Worm (Caenorhabditis elegans) whole organism, L4 larva: ENCODE results near the gene F10E7.9.

ENCODE experiments used
- F10B5.3 ChIP-seq: sonication (generic microtip); optimal IDR thresholded peaks from 2 replicates; lab custom pipeline; 2016; ENCODE audit warnings: mild to moderate bottlenecking, missing genetic modification characterization, missing compliant biosample characterization
- F44E2.7 ChIP-seq: fragments of 200-800 bp; sonication (Bioruptor generic); IDR thresholded peaks from 2 replicates; pipeline ENCODE4 v2.1.2; 2022; ENCODE audit warnings: missing genetic modification characterization, missing compliant biosample characterization
- T20F7.1 ChIP-seq: fragments of 200-800 bp; sonication (Bioruptor generic); optimal IDR thresholded peaks from 2 replicates; lab custom pipeline; 2018; ENCODE audit warnings: mild to moderate bottlenecking, missing genetic modification characterization, missing compliant biosample characterization
- T26A8.4 ChIP-seq: fragments of 200-800 bp; sonication (Bioruptor generic); IDR thresholded peaks from 2 replicates; pipeline ENCODE4 v1.3.6; 2022; ENCODE audit warnings: missing genetic modification characterization, missing compliant biosample characterization
- Y48G9A.11 ChIP-seq: fragments of 200-800 bp; sonication (Bioruptor generic); IDR thresholded peaks from 2 replicates; pipeline ENCODE4 v1.3.6; 2022; ENCODE audit warnings: missing genetic modification reagents, missing genetic modification characterization, missing compliant biosample characterization
- Y75B8A.6 ChIP-seq: fragments of 200-800 bp; sonication (Bioruptor generic); IDR thresholded peaks from 2 replicates; pipeline ENCODE4 v1.3.6; 2022; ENCODE audit warnings: missing genetic modification reagents, missing genetic modification characterization, missing compliant biosample characterization
- aha-1 ChIP-seq: fragments of 150-350 bp; peaks from one replicate; lab custom pipeline; 2014; ENCODE audit warnings: missing biosample characterization, missing genetic modification characterization
- attf-4 ChIP-seq: sonication (generic microtip); optimal IDR thresholded peaks from 3 replicates; lab custom pipeline; 2017; ENCODE audit warnings: missing biosample characterization, missing genetic modification characterization
- ceh-44 ChIP-seq: fragments of 200-800 bp; sonication (Bioruptor generic); IDR thresholded peaks from 2 replicates; pipeline ENCODE4 v1.3.6; 2022; ENCODE audit warnings: missing genetic modification reagents, missing genetic modification characterization, missing compliant biosample characterization
- ces-1 ChIP-seq: fragments of 150-350 bp; sonication (generic microtip); optimal IDR thresholded peaks from 4 replicates; lab custom pipeline; 2014; ENCODE audit warnings: missing biosample characterization, missing genetic modification reagents, missing genetic modification characterization
- cey-2 ChIP-seq: sonication (generic microtip); optimal IDR thresholded peaks from 3 replicates; lab custom pipeline; 2017; ENCODE audit warnings: missing genetic modification characterization, mild to moderate bottlenecking, missing compliant biosample characterization, antibody characterized with exemption, borderline replicate concordance; ENCODE audit not compliant: insufficient read depth
- daf-12 ChIP-seq: fragments of 150-350 bp; optimal IDR thresholded peaks from 2 replicates; lab custom pipeline; 2014; ENCODE audit warnings: missing biosample characterization, missing genetic modification reagents, missing genetic modification characterization
- dmd-8 ChIP-seq: fragments of 200-800 bp; sonication (Bioruptor generic); IDR thresholded peaks from 2 replicates; pipeline ENCODE4 v1.3.6; 2022; ENCODE audit warnings: missing genetic modification characterization, missing compliant biosample characterization
- dpl-1 ChIP-seq: fragments of 150-350 bp; optimal IDR thresholded peaks from 2 replicates; lab custom pipeline; 2014; ENCODE audit warnings: missing biosample characterization, missing genetic modification reagents, missing genetic modification characterization
- fkh-10 ChIP-seq: fragments of 150-350 bp; optimal IDR thresholded peaks from 2 replicates; lab custom pipeline; 2014; ENCODE audit warnings: missing biosample characterization, missing genetic modification reagents, missing genetic modification characterization
- gei-8 ChIP-seq: fragments of 200-800 bp; sonication (Bioruptor generic); optimal IDR thresholded peaks from 2 replicates; lab custom pipeline; 2018; ENCODE audit warnings: mild to moderate bottlenecking, missing genetic modification characterization, missing compliant biosample characterization
- jun-1 ChIP-seq: fragments of 150-350 bp; optimal IDR thresholded peaks from 2 replicates; lab custom pipeline; 2014; ENCODE audit warnings: missing biosample characterization, missing genetic modification reagents, missing genetic modification characterization
- lin-1 ChIP-seq: fragments of 200-800 bp; sonication (Bioruptor generic); IDR thresholded peaks from 2 replicates; pipeline ENCODE4 v1.3.6; 2022; ENCODE audit warnings: missing genetic modification reagents, missing genetic modification characterization, missing compliant biosample characterization
- lin-13 ChIP-seq: fragments of 150-350 bp; optimal IDR thresholded peaks from 2 replicates; lab custom pipeline; 2014; ENCODE audit warnings: missing biosample characterization, missing genetic modification reagents, missing genetic modification characterization
- lin-29 ChIP-seq: fragments of 200-800 bp; sonication (Bioruptor generic); IDR thresholded peaks from 2 replicates; pipeline ENCODE4 v1.3.6; 2022; ENCODE audit warnings: missing genetic modification reagents, missing genetic modification characterization, missing compliant biosample characterization
- lin-38 ChIP-seq: fragments of 200-800 bp; sonication (Bioruptor generic); IDR thresholded peaks from 2 replicates; pipeline ENCODE4 v1.3.6; 2022; ENCODE audit warnings: missing genetic modification reagents, missing genetic modification characterization, missing compliant biosample characterization
- lin-39 ChIP-seq: fragments of 150-350 bp; optimal IDR thresholded peaks from 2 replicates; lab custom pipeline; 2014; ENCODE audit warnings: missing biosample characterization, missing genetic modification reagents, missing genetic modification characterization
- lir-3 ChIP-seq: sonication (generic microtip); optimal IDR thresholded peaks from 2 replicates; lab custom pipeline; 2016; ENCODE audit warnings: mild to moderate bottlenecking, missing genetic modification characterization, missing compliant biosample characterization
- madf-5 ChIP-seq, 2 experiments: fragments of 200-800 bp; sonication (Bioruptor generic); IDR thresholded peaks; 2 replicates each; pipeline ENCODE4 v1.3.6; 2022; ENCODE audit warnings: missing compliant biosample characterization in 2 of 2, missing genetic modification characterization in 2 of 2
- madf-9 ChIP-seq: fragments of 200-800 bp; sonication (Bioruptor generic); conservative IDR thresholded peaks from 2 replicates; pipeline ENCODE4 v1.3.6; 2022; ENCODE audit warnings: missing genetic modification reagents, missing genetic modification characterization, missing compliant biosample characterization
- mdt-29 ChIP-seq: fragments of 200-800 bp; sonication (Bioruptor generic); IDR thresholded peaks from 2 replicates; pipeline ENCODE4 v1.3.6; 2022; ENCODE audit warnings: missing genetic modification reagents, missing genetic modification characterization, missing compliant biosample characterization
- mep-1 ChIP-seq: fragments of 150-350 bp; sonication (generic microtip); optimal IDR thresholded peaks from 3 replicates; lab custom pipeline; 2014; ENCODE audit warnings: missing biosample characterization, missing genetic modification characterization
- mes-2 ChIP-seq: sonication (generic microtip); optimal IDR thresholded peaks from 2 replicates; lab custom pipeline; 2016; ENCODE audit warnings: missing genotype, mild to moderate bottlenecking, missing genetic modification characterization, missing compliant biosample characterization; ENCODE audit not compliant: poor library complexity, severe bottlenecking
- mxl-3 ChIP-seq: fragments of 200-800 bp; sonication (Bioruptor generic); optimal IDR thresholded peaks from 2 replicates; lab custom pipeline; 2018; ENCODE audit warnings: mild to moderate bottlenecking, missing genetic modification characterization, missing compliant biosample characterization
- nhr-10 ChIP-seq: fragments of 150-350 bp; optimal IDR thresholded peaks from 2 replicates; lab custom pipeline; 2014; ENCODE audit warnings: missing biosample characterization, missing genetic modification characterization
- nhr-11 ChIP-seq: fragments of 150-350 bp; optimal IDR thresholded peaks from 2 replicates; lab custom pipeline; 2014; ENCODE audit warnings: missing biosample characterization, missing genetic modification characterization
- nhr-25 ChIP-seq: sonication (generic microtip); optimal IDR thresholded peaks from 2 replicates; lab custom pipeline; 2017; ENCODE audit warnings: missing genetic modification characterization, mild to moderate bottlenecking, missing compliant biosample characterization, antibody characterized with exemption, moderate library complexity, borderline replicate concordance; ENCODE audit not compliant: insufficient read depth
- nhr-42 ChIP-seq: fragments of 200-800 bp; sonication (Bioruptor generic); IDR thresholded peaks from 2 replicates; pipeline ENCODE4 v1.3.6; 2022; ENCODE audit warnings: missing genetic modification characterization, missing compliant biosample characterization
- nhr-77 ChIP-seq: fragments of 150-350 bp; optimal IDR thresholded peaks from 2 replicates; lab custom pipeline; 2014; ENCODE audit warnings: missing biosample characterization, missing genetic modification characterization
- pqm-1 ChIP-seq: sonication (generic microtip); optimal IDR thresholded peaks from 2 replicates; lab custom pipeline; 2017; ENCODE audit warnings: missing biosample characterization, missing genetic modification characterization
- rbr-2 ChIP-seq: sonication (generic microtip); optimal IDR thresholded peaks from 2 replicates; lab custom pipeline; 2016; ENCODE audit warnings: missing genotype, missing genetic modification characterization, missing compliant biosample characterization
- saeg-2 ChIP-seq: fragments of 200-800 bp; sonication (Bioruptor generic); IDR thresholded peaks from 2 replicates; pipeline ENCODE4 v1.3.6; 2022; ENCODE audit warnings: missing genetic modification reagents, missing genetic modification characterization, missing compliant biosample characterization
- set-16 ChIP-seq: fragments of 200-800 bp; sonication (Bioruptor generic); IDR thresholded peaks from 2 replicates; pipeline ENCODE4 v1.3.6; 2022; ENCODE audit warnings: missing genetic modification reagents, missing genetic modification characterization, missing compliant biosample characterization
- skn-1 ChIP-seq: fragments of 150-350 bp; optimal IDR thresholded peaks from 2 replicates; lab custom pipeline; 2014; ENCODE audit warnings: missing biosample characterization, missing genetic modification characterization
- snpc-1.2 ChIP-seq: fragments of 200-800 bp; sonication (Bioruptor generic); IDR thresholded peaks from 2 replicates; pipeline ENCODE4 v1.3.6; 2022; ENCODE audit warnings: missing genetic modification reagents, missing genetic modification characterization, missing compliant biosample characterization
- snpc-4 ChIP-seq: fragments of 150-350 bp; optimal IDR thresholded peaks from 2 replicates; lab custom pipeline; 2014; ENCODE audit warnings: missing biosample characterization, missing genetic modification characterization
- spr-1 ChIP-seq: sonication (generic microtip); optimal IDR thresholded peaks from 2 replicates; lab custom pipeline; 2016; ENCODE audit warnings: mild to moderate bottlenecking, missing genetic modification characterization, missing compliant biosample characterization
- spr-3 ChIP-seq: fragments of 200-800 bp; sonication (Bioruptor generic); optimal IDR thresholded peaks from 2 replicates; lab custom pipeline; 2018; ENCODE audit warnings: mild to moderate bottlenecking, missing genetic modification characterization, missing compliant biosample characterization
- tra-1 ChIP-seq: fragments of 200-800 bp; sonication (Bioruptor generic); IDR thresholded peaks from 2 replicates; pipeline ENCODE4 v1.3.6; 2022; ENCODE audit warnings: missing genetic modification reagents, missing genetic modification characterization, missing compliant biosample characterization
- unc-39 ChIP-seq: sonication (generic microtip); optimal IDR thresholded peaks from 2 replicates; lab custom pipeline; 2017; ENCODE audit warnings: missing biosample characterization, missing genetic modification characterization
- unc-62 ChIP-seq, 3 experiments: fragments of 150-350 bp in 1 of 3; sonication (generic microtip); optimal IDR thresholded peaks in 2 of 3; peaks in 1 of 3; 1 replicate in 1 of 3; 2 replicates in 2 of 3; lab custom pipeline; 2014 to 2017; ENCODE audit warnings: missing biosample characterization in 3 of 3, missing genetic modification characterization in 3 of 3, missing genetic modification reagents in 3 of 3, missing genotype in 1 of 3
- vab-7 ChIP-seq: fragments of 200-800 bp; sonication (Bioruptor generic); IDR thresholded peaks from 2 replicates; pipeline ENCODE4 v1.3.6; 2022; ENCODE audit warnings: missing genetic modification reagents, missing genetic modification characterization, missing compliant biosample characterization
- zag-1 ChIP-seq: fragments of 150-350 bp; optimal IDR thresholded peaks from 2 replicates; lab custom pipeline; 2014; ENCODE audit warnings: missing biosample characterization, missing genetic modification characterization
- zfp-2 ChIP-seq: sonication (generic microtip); optimal IDR thresholded peaks from 2 replicates; lab custom pipeline; 2016; ENCODE audit warnings: mild to moderate bottlenecking, missing genetic modification characterization, missing compliant biosample characterization

Gene F10E7.9

ce11 chrII:7151969-7152631 is 42.2 kb upstream of the F10E7.9 start, which contains the start of gene fust-1 (continued):
- TF ChIP-seq madf-5 (GFP tag; IDR thresholded peaks at IDR 0.05; lab: Robert Waterston, UW), result no peak
- no peak for TF ChIP-seq lin-39 (tag; lab: Kevin White, UChicago)
- TF ChIP-seq fkh-10 (GFP tag; lab: Kevin White, UChicago), result peak; percentile 82
- TF ChIP-seq skn-1 (tag; lab: Kevin White, UChicago), result peak; percentile 87
- peak; percentile 85 for TF ChIP-seq nhr-77 (tag; lab: Kevin White, UChicago)
- TF ChIP-seq lin-13 (GFP tag; lab: Kevin White, UChicago), result peak; percentile 94
- peak; percentile 59 for TF ChIP-seq ces-1
- TF ChIP-seq unc-62 (GFP tag; optimal IDR thresholded peaks at IDR 0.05 in 1 of 2; lab: Kevin White, UChicago), result peak in 1 of 2 experiments; percentile 90
- TF ChIP-seq unc-62 (tag; optimal IDR thresholded peaks at IDR 0.05; lab: Kevin White, UChicago), result no peak
- no peak for TF ChIP-seq attf-4 (tag; lab: Kevin White, UChicago)
- peak; percentile 13 for TF ChIP-seq pqm-1 (tag; lab: Kevin White, UChicago)
- peak; percentile 96 for TF ChIP-seq mes-2
- peak; percentile 98 for TF ChIP-seq aha-1 (tag; lab: Kevin White, UChicago)
- peak; percentile 95 for TF ChIP-seq T26A8.4 (GFP tag; lab: Robert Waterston, UW)
- TF ChIP-seq zag-1 (tag; lab: Kevin White, UChicago), result peak; percentile 72
- no peak for TF ChIP-seq dmd-8 (GFP tag; lab: Robert Waterston, UW)
- peak; percentile 93 for TF ChIP-seq nhr-42 (GFP tag; lab: Robert Waterston, UW)
- TF ChIP-seq F44E2.7 (GFP tag; lab: Robert Waterston, UW), result peak; percentile 67; the same call in 1 of the 2 replicates
- peak; percentile 84 for TF ChIP-seq lin-29 (GFP tag; lab: Robert Waterston, UW)
- 0 out of 2 replicates have a peak, but pooled peaks have one; percentile 40 for TF ChIP-seq ceh-44 (GFP tag; lab: Robert Waterston, UW)
- peak; percentile 93 for TF ChIP-seq spr-1 (tag; lab: Kevin White, UChicago)
- peak; percentile 65 for TF ChIP-seq zfp-2 (tag; lab: Kevin White, UChicago)
- peak; percentile 96 for TF ChIP-seq rbr-2 (tag; lab: Kevin White, UChicago)
- TF ChIP-seq set-16, result no peak; the same call in 1 of the 2 replicates
- no peak for TF ChIP-seq snpc-4 (tag; lab: Kevin White, UChicago)
- peak; percentile 81 for TF ChIP-seq spr-3
- TF ChIP-seq saeg-2 (GFP tag; lab: Robert Waterston, UW), result peak; percentile 87
- peak; percentile 76 for TF ChIP-seq cey-2 (tag; lab: Kevin White, UChicago)
- TF ChIP-seq lin-38 (GFP tag; lab: Robert Waterston, UW), result peak; percentile 96
- peak; percentile 38 for TF ChIP-seq lir-3 (tag; lab: Kevin White, UChicago)
- peak; percentile 90 for TF ChIP-seq dpl-1
- peak; percentile 91 for TF ChIP-seq tra-1 (GFP tag; lab: Robert Waterston, UW)
- TF ChIP-seq snpc-1.2 (GFP tag; lab: Robert Waterston, UW), result peak; percentile 78
- TF ChIP-seq nhr-10 (tag; lab: Kevin White, UChicago), result peak; percentile 6
- peak; percentile 70; the same call in 1 of the 2 replicates for TF ChIP-seq madf-9 (GFP tag; lab: Robert Waterston, UW)
- no peak for TF ChIP-seq daf-12 (tag; lab: Kevin White, UChicago)
- peak; percentile 89 for TF ChIP-seq F10B5.3 (tag; lab: Kevin White, UChicago)
- peak; percentile 85 for TF ChIP-seq jun-1 (tag; lab: Kevin White, UChicago)
- peak; percentile 93 for TF ChIP-seq nhr-25 (tag; lab: Kevin White, UChicago)
- no peak for TF ChIP-seq unc-39 (tag; lab: Kevin White, UChicago)
- TF ChIP-seq mxl-3 (GFP tag; lab: Kevin White, UChicago), result peak; percentile 77
- peak; percentile 90 for TF ChIP-seq T20F7.1 (GFP tag; lab: Kevin White, UChicago)
- TF ChIP-seq gei-8, result peak; percentile 65
- peak; percentile 96 for TF ChIP-seq mep-1
- peak; percentile 91 for TF ChIP-seq Y48G9A.11 (GFP tag; lab: Robert Waterston, UW)
- TF ChIP-seq vab-7, result 0 out of 2 replicates have a peak, but pooled peaks have one; percentile 49
- TF ChIP-seq nhr-11 (tag; lab: Kevin White, UChicago), result peak; percentile 94
- TF ChIP-seq lin-1 (GFP tag; lab: Robert Waterston, UW), result peak; percentile 89
- TF ChIP-seq mdt-29 (GFP tag; lab: Robert Waterston, UW), result peak; percentile 91
- TF ChIP-seq Y75B8A.6 (GFP tag; lab: Robert Waterston, UW), result no peak
